Worm (Caenorhabditis elegans) whole organism, L1 larva: ENCODE measurements around the gene C33F10.8.

Source experiments
- C04F5.9 ChIP-seq: sonication (generic microtip); optimal IDR thresholded peaks from 2 replicates; lab custom pipeline; 2016; ENCODE audit warnings: missing genetic modification characterization, missing compliant biosample characterization
- aha-1 ChIP-seq: fragments of 150-350 bp; optimal IDR thresholded peaks from 2 replicates; lab custom pipeline; 2014; ENCODE audit warnings: missing biosample characterization, missing genetic modification characterization
- alr-1 ChIP-seq: fragments of 200-800 bp; sonication (Bioruptor generic); optimal IDR thresholded peaks from 2 replicates; lab custom pipeline; 2018; ENCODE audit warnings: borderline replicate concordance, mild to moderate bottlenecking, missing genetic modification characterization, missing compliant biosample characterization
- blmp-1 ChIP-seq: fragments of 150-350 bp; optimal IDR thresholded peaks from 2 replicates; lab custom pipeline; 2014; ENCODE audit warnings: missing biosample characterization, missing genetic modification characterization
- ceh-82 ChIP-seq, 3 experiments: fragments of 150-350 bp in 1 of 3; sonication (generic microtip) in 2 of 3; optimal IDR thresholded peaks; 2 replicates each; lab custom pipeline; 2014 to 2017; ENCODE audit warnings: missing biosample characterization in 3 of 3, missing genetic modification characterization in 3 of 3
- ceh-88 ChIP-seq: fragments of 200-800 bp; sonication (Bioruptor generic); IDR thresholded peaks from 2 replicates; pipeline ENCODE4 v1.3.6; 2022; ENCODE audit warnings: missing genetic modification characterization, missing compliant biosample characterization
- ceh-90 ChIP-seq: sonication (generic microtip); optimal IDR thresholded peaks from 2 replicates; lab custom pipeline; 2016; ENCODE audit warnings: missing genetic modification characterization, missing compliant biosample characterization
- ces-1 ChIP-seq: fragments of 150-350 bp; optimal IDR thresholded peaks from 2 replicates; lab custom pipeline; 2014; ENCODE audit warnings: missing biosample characterization, missing genetic modification reagents, missing genetic modification characterization
- dpl-1 ChIP-seq, 3 experiments: fragments of 150-350 bp in 2 of 3; sonication (generic microtip) in 1 of 3; optimal IDR thresholded peaks; 2 replicates each; lab custom pipeline; 2014 to 2017; ENCODE audit warnings: missing biosample characterization in 3 of 3, missing genetic modification characterization in 3 of 3, missing genetic modification reagents in 3 of 3
- efl-1 ChIP-seq, 4 experiments: fragments of 150-350 bp; optimal IDR thresholded peaks in 3 of 4; peaks in 1 of 4; 1 replicate in 1 of 4; 2 replicates in 3 of 4; lab custom pipeline; 2014; ENCODE audit warnings: missing biosample characterization in 2 of 4, missing genetic modification characterization in 2 of 4, missing genetic modification reagents in 2 of 4
- egl-13 ChIP-seq: sonication (generic microtip); optimal IDR thresholded peaks from 2 replicates; lab custom pipeline; 2016; ENCODE audit warnings: missing genotype, missing genetic modification reagents, missing genetic modification characterization, missing compliant biosample characterization
- egl-27 ChIP-seq, 2 experiments: fragments of 150-350 bp in 1 of 2; sonication (generic microtip); optimal IDR thresholded peaks; 3 replicates each; lab custom pipeline; 2017 to 2018; ENCODE audit warnings: missing biosample characterization in 2 of 2, missing genetic modification characterization in 2 of 2, missing genetic modification reagents in 2 of 2
- ets-5 ChIP-seq: fragments of 200-800 bp; sonication (Bioruptor generic); IDR thresholded peaks from 2 replicates; pipeline ENCODE4 v1.3.6; 2022; ENCODE audit warnings: missing genetic modification characterization, missing compliant biosample characterization
- fkh-10 ChIP-seq: sonication (generic microtip); optimal IDR thresholded peaks from 2 replicates; lab custom pipeline; 2017; ENCODE audit warnings: missing biosample characterization, missing genetic modification reagents, missing genetic modification characterization
- fkh-8 ChIP-seq: sonication (generic microtip); optimal IDR thresholded peaks from 2 replicates; lab custom pipeline; 2016; ENCODE audit warnings: mild to moderate bottlenecking, missing genetic modification characterization, missing compliant biosample characterization
- fos-1 ChIP-seq: fragments of 150-350 bp; optimal IDR thresholded peaks from 2 replicates; lab custom pipeline; 2014; ENCODE audit warnings: missing biosample characterization, missing genetic modification characterization
- isw-1 ChIP-seq: fragments of 200-800 bp; sonication (Bioruptor generic); IDR thresholded peaks from 2 replicates; pipeline ENCODE4 v1.3.6; 2022; ENCODE audit warnings: missing genetic modification characterization, missing compliant biosample characterization
- lin-13 ChIP-seq: fragments of 150-350 bp; optimal IDR thresholded peaks from 2 replicates; lab custom pipeline; 2014; ENCODE audit warnings: missing biosample characterization, missing genetic modification reagents, missing genetic modification characterization
- lin-39 ChIP-seq: fragments of 150-350 bp; optimal IDR thresholded peaks from 2 replicates; lab custom pipeline; 2014; ENCODE audit warnings: missing biosample characterization, missing genetic modification reagents, missing genetic modification characterization
- lir-3 ChIP-seq: sonication (generic microtip); optimal IDR thresholded peaks from 2 replicates; lab custom pipeline; 2016; ENCODE audit warnings: mild to moderate bottlenecking, missing genetic modification characterization, moderate library complexity, missing compliant biosample characterization; ENCODE audit not compliant: poor library complexity
- lsy-2 ChIP-seq, 2 experiments: fragments of 150-350 bp; optimal IDR thresholded peaks; 2 replicates each; lab custom pipeline; 2014; ENCODE audit warnings: missing biosample characterization in 2 of 2, missing genetic modification characterization in 2 of 2
- mep-1 ChIP-seq: fragments of 150-350 bp; optimal IDR thresholded peaks from 2 replicates; lab custom pipeline; 2014; ENCODE audit warnings: missing biosample characterization, missing genetic modification characterization
- nhr-11 ChIP-seq: fragments of 150-350 bp; optimal IDR thresholded peaks from 2 replicates; lab custom pipeline; 2014; ENCODE audit warnings: missing biosample characterization, missing genetic modification characterization
- nhr-20 ChIP-seq: sonication (generic microtip); optimal IDR thresholded peaks from 2 replicates; lab custom pipeline; 2016; ENCODE audit warnings: mild to moderate bottlenecking, missing genetic modification characterization, missing compliant biosample characterization
- nhr-47 ChIP-seq: sonication (generic microtip); optimal IDR thresholded peaks from 2 replicates; lab custom pipeline; 2016; ENCODE audit warnings: mild to moderate bottlenecking, missing genetic modification characterization, moderate library complexity, missing compliant biosample characterization
- pag-3 ChIP-seq: sonication (generic microtip); optimal IDR thresholded peaks from 2 replicates; lab custom pipeline; 2017; ENCODE audit warnings: missing genetic modification characterization, mild to moderate bottlenecking, missing compliant biosample characterization, antibody characterized with exemption, borderline replicate concordance; ENCODE audit not compliant: insufficient read depth
- snpc-4 ChIP-seq: fragments of 150-350 bp; optimal IDR thresholded peaks from 2 replicates; lab custom pipeline; 2014; ENCODE audit warnings: missing biosample characterization, missing genetic modification characterization
- swsn-7 ChIP-seq: sonication (generic microtip); optimal IDR thresholded peaks from 2 replicates; lab custom pipeline; 2016; ENCODE audit warnings: missing genetic modification characterization, missing compliant biosample characterization
- tbx-2 ChIP-seq: sonication (generic microtip); optimal IDR thresholded peaks from 2 replicates; lab custom pipeline; 2016; ENCODE audit warnings: missing genetic modification characterization, missing compliant biosample characterization
- unc-130 ChIP-seq: fragments of 150-350 bp; optimal IDR thresholded peaks from 2 replicates; lab custom pipeline; 2017; ENCODE audit warnings: missing biosample characterization, missing genetic modification characterization, inconsistent platforms
- unc-30 ChIP-seq: sonication (generic microtip); optimal IDR thresholded peaks from 2 replicates; lab custom pipeline; 2017; ENCODE audit warnings: missing biosample characterization, missing genetic modification characterization
- unc-62 ChIP-seq: fragments of 150-350 bp; optimal IDR thresholded peaks from 2 replicates; lab custom pipeline; 2014; ENCODE audit warnings: missing biosample characterization, missing genetic modification reagents, missing genetic modification characterization
- unc-86 ChIP-seq: sonication (generic microtip); optimal IDR thresholded peaks from 2 replicates; lab custom pipeline; 2016; ENCODE audit warnings: missing genetic modification characterization, missing compliant biosample characterization
- vab-15 ChIP-seq: sonication (generic microtip); optimal IDR thresholded peaks from 2 replicates; lab custom pipeline; 2017; ENCODE audit warnings: missing genotype, mild to moderate bottlenecking, missing genetic modification characterization, missing compliant biosample characterization
- xbp-1 ChIP-seq: sonication (generic microtip); optimal IDR thresholded peaks from 2 replicates; lab custom pipeline; 2016; ENCODE audit warnings: missing genetic modification characterization, missing compliant biosample characterization
- ztf-11 ChIP-seq, 2 experiments: sonication (generic microtip); optimal IDR thresholded peaks; 2 replicates each; lab custom pipeline; 2016 to 2017; ENCODE audit warnings: missing genetic modification characterization in 2 of 2, missing biosample characterization in 1 of 2, missing compliant biosample characterization in 1 of 2
- ztf-4 ChIP-seq: fragments of 150-350 bp; optimal IDR thresholded peaks from 2 replicates; lab custom pipeline; 2014; ENCODE audit warnings: missing biosample characterization, missing genetic modification characterization

The C33F10.8 gene

ce11 chrII:4790687-4791086 is 34.3 kb downstream of the C33F10.8 start (continued):
- TF ChIP-seq nhr-11 (tag; lab: Kevin White, UChicago) = no peak

ce11 chrII:4789835-4790343 is 35.1 kb downstream of the C33F10.8 start, which contains the start of gene F26G1.15:
F26G1.15 (plus strand) TSS chrII:4790293.
- TF ChIP-seq efl-1 (optimal IDR thresholded peaks at IDR 0.05; lab: Kevin White, UChicago) (no peak), efl-1 (GFP tag; optimal IDR thresholded peaks at IDR 0.05 in 1 of 2; lab: Kevin White, UChicago) (peak in 1 of 2 experiments; percentile 53), C04F5.9 (tag; lab: Kevin White, UChicago) (no peak)

- TF ChIP-seq ztf-4 (tag; lab: Kevin White, UChicago) (no peak), lsy-2 (tag; optimal IDR thresholded peaks at IDR 0.05; lab: Kevin White, UChicago) (no peak), ztf-11 (tag; optimal IDR thresholded peaks at IDR 0.05; lab: Kevin White, UChicago) (no peak), egl-27 (tag; optimal IDR thresholded peaks at IDR 0.05; lab: Kevin White, UChicago) (no peak), unc-30 (tag; lab: Kevin White, UChicago) (no peak), unc-62 (no peak), ces-1 (GFP tag; lab: Kevin White, UChicago) (no peak), ceh-82 (tag; optimal IDR thresholded peaks at IDR 0.05; lab: Kevin White, UChicago) (no peak), isw-1 (GFP tag; lab: Robert Waterston, UW) (no peak), ceh-88 (no peak), ets-5 (GFP tag; lab: Robert Waterston, UW) (no peak), fkh-10 (no peak), alr-1 (tag; lab: Kevin White, UChicago) (no peak), lin-13 (GFP tag; lab: Kevin White, UChicago) (no peak), vab-15 (tag; lab: Kevin White, UChicago) (no peak)
These were observed 38.9 kb downstream of the C33F10.8 start, which contains the start of gene msp-3 for ce11 chrII:4786181-4786580. msp-3 (minus strand) TSS chrII:4786281.

- no peak for TF ChIP-seq unc-130 (tag; lab: Kevin White, UChicago)
- TF ChIP-seq snpc-4 (tag; lab: Kevin White, UChicago) = no peak
- TF ChIP-seq mep-1 (tag; lab: Kevin White, UChicago) = no peak
- no peak for TF ChIP-seq blmp-1 (tag; lab: Kevin White, UChicago)
- no peak for TF ChIP-seq fkh-8 (tag; lab: Kevin White, UChicago)
- TF ChIP-seq tbx-2 (tag; lab: Kevin White, UChicago) = no peak
- no peak for TF ChIP-seq alr-1 (tag; lab: Kevin White, UChicago)
- no peak for TF ChIP-seq egl-13 (tag; lab: Kevin White, UChicago)
- no peak for TF ChIP-seq nhr-47 (tag; lab: Kevin White, UChicago)
- no peak for TF ChIP-seq dpl-1 (GFP tag; optimal IDR thresholded peaks at IDR 0.05; lab: Kevin White, UChicago)
- TF ChIP-seq pag-3 (tag; lab: Kevin White, UChicago) = no peak
- no peak for TF ChIP-seq fos-1 (tag; lab: Kevin White, UChicago)
- TF ChIP-seq lir-3 (tag; lab: Kevin White, UChicago) = no peak
- TF ChIP-seq ceh-90 = no peak
- no peak for TF ChIP-seq aha-1 (tag; lab: Kevin White, UChicago)
- no peak for TF ChIP-seq lin-39 (tag; lab: Kevin White, UChicago)
- TF ChIP-seq ets-5 (GFP tag; lab: Robert Waterston, UW) = no peak
- no peak for TF ChIP-seq fkh-10
These were observed 40.6 kb downstream of the C33F10.8 start, which contains the start of gene nep-12 for ce11 chrII:4784436-4784835. nep-12 (minus strand) TSS chrII:4784536.

- TF ChIP-seq isw-1 (GFP tag; lab: Robert Waterston, UW) = no peak
- no peak for TF ChIP-seq efl-1 (optimal IDR thresholded peaks at IDR 0.05; lab: Kevin White, UChicago)
- TF ChIP-seq efl-1 (GFP tag; optimal IDR thresholded peaks at IDR 0.05 in 1 of 2; lab: Kevin White, UChicago) = peak in 1 of 2 experiments; percentile 66
- no peak for TF ChIP-seq unc-86 (tag; lab: Kevin White, UChicago)
- TF ChIP-seq swsn-7 = no peak
- no peak for TF ChIP-seq xbp-1
- no peak for TF ChIP-seq nhr-20 (tag; lab: Kevin White, UChicago)
- TF ChIP-seq ceh-82 (tag; optimal IDR thresholded peaks at IDR 0.05; lab: Kevin White, UChicago) = no peak
- TF ChIP-seq unc-30 (tag; lab: Kevin White, UChicago) = no peak
These were observed 45.3 kb downstream of the C33F10.8 start for ce11 chrII:4779753-4780152.
